Worm (Caenorhabditis elegans): Measurements from ENCODE around the gene dnj-5.

dnj-5 gene

DNA sequence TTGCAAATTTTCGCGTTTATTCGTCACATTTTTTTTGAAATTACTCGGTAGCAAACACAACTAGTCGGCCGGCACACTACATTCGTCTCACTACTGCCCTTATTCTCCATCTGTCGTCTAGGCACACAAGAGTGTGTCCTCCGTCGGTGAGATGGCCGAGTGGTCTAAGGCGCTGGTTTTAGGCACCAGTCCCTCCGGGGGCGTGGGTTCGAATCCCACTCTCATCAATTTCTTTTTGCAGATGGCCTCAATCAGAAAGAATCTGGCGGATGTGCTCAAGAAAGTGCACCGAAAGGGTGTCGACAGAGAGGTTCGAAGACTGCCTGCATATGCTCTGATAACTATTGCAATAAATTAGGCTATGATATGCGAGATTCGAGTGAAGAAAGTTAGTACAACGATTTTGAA, 5.0 kb downstream of the dnj-5 start (continued):
- peak; percentile 81 for TF ChIP-seq pha-2 (tag; optimal IDR thresholded peaks at IDR 0.05)
- TF ChIP-seq ttx-3 (tag; optimal IDR thresholded peaks at IDR 0.05): peak; percentile 85
- peak; percentile 4 for TF ChIP-seq ets-4 (tag; optimal IDR thresholded peaks at IDR 0.05)
- peak; percentile 64 for TF ChIP-seq nfya-1 (tag; optimal IDR thresholded peaks at IDR 0.05)
- peak; percentile 83 for TF ChIP-seq tbx-2 (tag; optimal IDR thresholded peaks at IDR 0.05)
- TF ChIP-seq ceh-2 (tag; optimal IDR thresholded peaks at IDR 0.05): peak; percentile 42
- TF ChIP-seq dmd-4 (tag; optimal IDR thresholded peaks at IDR 0.05; ENCODE audit: borderline replicate concordance): peak; percentile 76
- peak; percentile 67 for TF ChIP-seq syd-9 (tag; optimal IDR thresholded peaks at IDR 0.05)
- TF ChIP-seq hlh-8 (tag; optimal IDR thresholded peaks at IDR 0.05): peak; percentile 83
- TF ChIP-seq pax-1 (tag; optimal IDR thresholded peaks at IDR 0.05): no peak
- TF ChIP-seq elt-4 (tag; optimal IDR thresholded peaks at IDR 0.05): no peak
- peak; percentile 75 for TF ChIP-seq ceh-34 (tag; optimal IDR thresholded peaks at IDR 0.05)
- TF ChIP-seq dve-1 (tag; optimal IDR thresholded peaks at IDR 0.05): peak; percentile 64
- TF ChIP-seq ref-2 (tag; optimal IDR thresholded peaks at IDR 0.05): peak; percentile 84
- peak; percentile 79 for TF ChIP-seq hlh-6 (tag; optimal IDR thresholded peaks at IDR 0.05)
- peak; percentile 29 for TF ChIP-seq hlh-30 (tag; optimal IDR thresholded peaks at IDR 0.05; ENCODE audit: insufficient read depth)

ce11 chrII:6851938-6852337, 6.2 kb downstream of the dnj-5 start, which contains the start of gene C04A2.15:
TSS of gene C04A2.15 (plus strand) at chrII:6852236.
- TF ChIP-seq ceh-48 (tag; optimal IDR thresholded peaks at IDR 0.05) (no peak), hlh-8 (tag; optimal IDR thresholded peaks at IDR 0.05) (no peak), ceh-2 (tag; optimal IDR thresholded peaks at IDR 0.05) (no peak), ets-4 (tag; optimal IDR thresholded peaks at IDR 0.05) (no peak), ceh-24 (tag; optimal IDR thresholded peaks at IDR 0.05) (no peak), lim-6 (tag; optimal IDR thresholded peaks at IDR 0.05) (no peak), rnt-1 (tag; optimal IDR thresholded peaks at IDR 0.05) (no peak), F13H6.1 (tag; optimal IDR thresholded peaks at IDR 0.05) (no peak), pat-9 (tag; optimal IDR thresholded peaks at IDR 0.05) (no peak), elt-2 (tag; optimal IDR thresholded peaks at IDR 0.05) (no peak)

- TF ChIP-seq fax-1 (tag; optimal IDR thresholded peaks at IDR 0.05) (no peak), lim-6 (tag; optimal IDR thresholded peaks at IDR 0.05) (no peak), pag-3 (tag; optimal IDR thresholded peaks at IDR 0.05; ENCODE audit: borderline replicate concordance) (no peak), unc-55 (GFP tag; optimal IDR thresholded peaks at IDR 0.05) (no peak), ahr-1 (tag; optimal IDR thresholded peaks at IDR 0.05) (no peak), npax-4 (tag; optimal IDR thresholded peaks at IDR 0.05) (no peak), ttx-3 (tag; optimal IDR thresholded peaks at IDR 0.05) (no peak), pha-4 (tag; optimal IDR thresholded peaks at IDR 0.05) (no peak), hlh-6 (tag; optimal IDR thresholded peaks at IDR 0.05) (no peak), pqm-1 (tag; optimal IDR thresholded peaks at IDR 0.05) (no peak)
These were observed 8.8 kb downstream of the dnj-5 start for ce11 chrII:6849308-6849707.

- no peak for TF ChIP-seq ceh-22 (tag; optimal IDR thresholded peaks at IDR 0.05)
- peak; percentile 8 for TF ChIP-seq unc-55 (GFP tag; optimal IDR thresholded peaks at IDR 0.05)
- TF ChIP-seq ceh-9 (tag; optimal IDR thresholded peaks at IDR 0.05): no peak
- TF ChIP-seq ceh-34 (tag; optimal IDR thresholded peaks at IDR 0.05): no peak
- TF ChIP-seq ref-2 (tag; optimal IDR thresholded peaks at IDR 0.05): no peak
- TF ChIP-seq elt-2 (tag; optimal IDR thresholded peaks at IDR 0.05): no peak
- TF ChIP-seq hlh-13 (GFP tag; optimal IDR thresholded peaks at IDR 0.05): no peak
- peak; percentile 78 for TF ChIP-seq ama-1 (optimal IDR thresholded peaks at IDR 0.05)
- no peak for TF ChIP-seq F13H6.1 (tag; optimal IDR thresholded peaks at IDR 0.05)
- TF ChIP-seq ceh-31 (tag; optimal IDR thresholded peaks at IDR 0.05): no peak
- TF ChIP-seq ceh-6 (GFP tag; optimal IDR thresholded peaks at IDR 0.05): no peak
- TF ChIP-seq ceh-48 (tag; optimal IDR thresholded peaks at IDR 0.05): no peak
- TF ChIP-seq odd-2 (tag; optimal IDR thresholded peaks at IDR 0.05): peak; percentile 5
- no peak for TF ChIP-seq fkh-6 (tag; optimal IDR thresholded peaks at IDR 0.05)
- no peak for TF ChIP-seq hlh-15 (tag; optimal IDR thresholded peaks at IDR 0.05)
- no peak for TF ChIP-seq elt-4 (tag; optimal IDR thresholded peaks at IDR 0.05)
- TF ChIP-seq sox-4 (tag; optimal IDR thresholded peaks at IDR 0.05): no peak
- no peak for TF ChIP-seq ahr-1 (tag; optimal IDR thresholded peaks at IDR 0.05)
- TF ChIP-seq fkh-10 (GFP tag; optimal IDR thresholded peaks at IDR 0.05): no peak
- TF ChIP-seq sdc-2 (tag; optimal IDR thresholded peaks at IDR 0.05): no peak
- TF ChIP-seq ztf-16 (tag; optimal IDR thresholded peaks at IDR 0.05): no peak
- no peak for TF ChIP-seq nhr-232 (tag; optimal IDR thresholded peaks at IDR 0.05)
- TF ChIP-seq pat-9 (tag; optimal IDR thresholded peaks at IDR 0.05): no peak
- no peak for TF ChIP-seq ceh-30 (tag; optimal IDR thresholded peaks at IDR 0.05)
- TF ChIP-seq che-1 (tag; optimal IDR thresholded peaks at IDR 0.05): no peak
- no peak for TF ChIP-seq syd-9 (tag; optimal IDR thresholded peaks at IDR 0.05)
- TF ChIP-seq pqm-1 (tag; optimal IDR thresholded peaks at IDR 0.05): no peak
- TF ChIP-seq dve-1 (tag; optimal IDR thresholded peaks at IDR 0.05): no peak
- TF ChIP-seq dmd-4 (tag; optimal IDR thresholded peaks at IDR 0.05; ENCODE audit: borderline replicate concordance): no peak
- TF ChIP-seq pax-1 (tag; optimal IDR thresholded peaks at IDR 0.05): no peak
These were observed 10.2 kb downstream of the dnj-5 start, which contains the start of gene tbc-6 for ce11 chrII:6847917-6848379. TSS of gene tbc-6 (plus strand) at chrII:6848124.
